Fruit fly (Drosophila melanogaster) whole organism, embryonic: ENCODE measurements around the gene Bet3.
A peak's percentile ranks its signal among the peaks of the same experiment; 100 is the strongest.

Source experiments
- CG10267 ChIP-seq: fragments of 200-800 bp; sonication (Bioruptor generic); optimal IDR thresholded peaks from 2 replicates; lab custom pipeline; 2018; ENCODE audit warnings: missing biosample characterization, mild to moderate bottlenecking, missing genetic modification characterization, moderate library complexity
- CG10431 ChIP-seq: fragments of 200-800 bp; sonication (Bioruptor generic); optimal IDR thresholded peaks from 3 replicates; lab custom pipeline; 2018; ENCODE audit warnings: missing biosample characterization, mild to moderate bottlenecking, missing genetic modification characterization
- CG11504 ChIP-seq: fragments of 200-800 bp; sonication (Bioruptor generic); optimal IDR thresholded peaks from 3 replicates; lab custom pipeline; 2019; ENCODE audit warnings: missing biosample characterization, mild to moderate bottlenecking, missing genetic modification characterization, moderate library complexity
- CG12219 ChIP-seq: fragments of 200-800 bp; sonication (Bioruptor generic); optimal IDR thresholded peaks from 3 replicates; lab custom pipeline; 2018; ENCODE audit warnings: missing biosample characterization, mild to moderate bottlenecking, missing genetic modification characterization
- CG12769 ChIP-seq: fragments of 200-800 bp; sonication (Bioruptor generic); optimal IDR thresholded peaks from 2 replicates; lab custom pipeline; 2019; ENCODE audit warnings: missing biosample characterization, mild to moderate bottlenecking, missing genetic modification characterization, moderate library complexity
- CG13894 ChIP-seq: fragments of 200-800 bp; sonication (Bioruptor generic); optimal IDR thresholded peaks from 3 replicates; lab custom pipeline; 2018; ENCODE audit warnings: missing biosample characterization, mild to moderate bottlenecking, missing genetic modification characterization, moderate library complexity
- CG14965 ChIP-seq: fragments of 200-800 bp; sonication (Bioruptor generic); optimal IDR thresholded peaks from 2 replicates; lab custom pipeline; 2016; ENCODE audit warnings: missing biosample characterization, missing genetic modification characterization, borderline replicate concordance
- CG17612 ChIP-seq: fragments of 200-800 bp; sonication (Bioruptor generic); IDR thresholded peaks from 2 replicates; pipeline ENCODE4 v1.3.6; 2022; ENCODE audit warnings: missing biosample characterization, missing genetic modification characterization
- CG2875 ChIP-seq: fragments of 200-800 bp; sonication (Bioruptor generic); optimal IDR thresholded peaks from 2 replicates; lab custom pipeline; 2017; ENCODE audit warnings: missing biosample characterization, mild to moderate bottlenecking, missing genetic modification characterization, missing genetic modification reagents
- CG30431 ChIP-seq: fragments of 200-800 bp; sonication (Bioruptor generic); optimal IDR thresholded peaks from 2 replicates; lab custom pipeline; 2017; ENCODE audit warnings: missing biosample characterization, missing genetic modification characterization
- CG34376 ChIP-seq: fragments of 200-800 bp; sonication (Bioruptor generic); optimal IDR thresholded peaks from 2 replicates; lab custom pipeline; 2018; ENCODE audit warnings: missing biosample characterization, mild to moderate bottlenecking, missing genetic modification characterization
- CG3995 ChIP-seq: fragments of 200-800 bp; sonication (Bioruptor generic); optimal IDR thresholded peaks from 3 replicates; lab custom pipeline; 2016; ENCODE audit warnings: missing biosample characterization, missing genetic modification characterization
- CG5245 ChIP-seq: fragments of 200-800 bp; sonication (Bioruptor generic); optimal IDR thresholded peaks from 3 replicates; lab custom pipeline; 2016; ENCODE audit warnings: missing biosample characterization, missing genetic modification characterization
- CG6689 ChIP-seq: fragments of 200-800 bp; sonication (Bioruptor generic); IDR thresholded peaks from 2 replicates; pipeline ENCODE4 v1.3.6; 2022; ENCODE audit warnings: missing biosample characterization, missing genetic modification characterization
- CG6791 ChIP-seq: fragments of 200-800 bp; sonication (Bioruptor generic); IDR thresholded peaks from 3 replicates; pipeline ENCODE4 v1.3.6; 2022; ENCODE audit warnings: missing biosample characterization, missing genetic modification characterization; ENCODE audit not compliant: partially characterized antibody
- CG7357 ChIP-seq: fragments of 200-800 bp; sonication (Bioruptor generic); IDR thresholded peaks from 3 replicates; pipeline ENCODE4 v1.3.6; 2022; ENCODE audit warnings: missing biosample characterization, missing genetic modification characterization
- CG7556 ChIP-seq: fragments of 200-800 bp; sonication (Bioruptor generic); optimal IDR thresholded peaks from 2 replicates; lab custom pipeline; 2017; ENCODE audit warnings: missing biosample characterization, mild to moderate bottlenecking, missing genetic modification characterization
- CG8281 ChIP-seq: fragments of 200-800 bp; sonication (Bioruptor generic); optimal IDR thresholded peaks from 2 replicates; lab custom pipeline; 2018; ENCODE audit warnings: missing biosample characterization, mild to moderate bottlenecking, missing genetic modification characterization, moderate library complexity
- CG9727 ChIP-seq: fragments of 200-800 bp; sonication (Bioruptor generic); optimal IDR thresholded peaks from 3 replicates; lab custom pipeline; 2017; ENCODE audit warnings: missing biosample characterization, mild to moderate bottlenecking, missing genetic modification characterization
- Dip2 ChIP-seq: fragments of 200-800 bp; sonication (Bioruptor generic); IDR thresholded peaks from 2 replicates; pipeline ENCODE4 v1.3.6; 2022; ENCODE audit warnings: missing biosample characterization, missing genetic modification characterization
- Doc3 ChIP-seq: fragments of 200-800 bp; sonication (Bioruptor generic); IDR thresholded peaks from 3 replicates; pipeline ENCODE4 v1.3.6; 2022; ENCODE audit warnings: missing biosample characterization, missing genetic modification characterization; ENCODE audit not compliant: partially characterized antibody
- E2f1 ChIP-seq: fragments of 200-800 bp; sonication (Bioruptor generic); IDR thresholded peaks from 2 replicates; pipeline ENCODE4 v1.3.6; 2022; ENCODE audit warnings: missing biosample characterization, missing genetic modification characterization
- GATAe ChIP-seq: fragments of 200-800 bp; sonication (Bioruptor generic); conservative IDR thresholded peaks from 2 replicates; pipeline ENCODE4 v1.3.6; 2022; ENCODE audit warnings: missing biosample characterization, missing genetic modification characterization
- HLH54F ChIP-seq: fragments of 200-800 bp; sonication (Bioruptor generic); optimal IDR thresholded peaks from 3 replicates; lab custom pipeline; 2016; ENCODE audit warnings: missing biosample characterization, missing genetic modification characterization
- Hr3 ChIP-seq: fragments of 200-800 bp; sonication (Bioruptor generic); optimal IDR thresholded peaks from 3 replicates; lab custom pipeline; 2016; ENCODE audit warnings: missing biosample characterization, missing genetic modification characterization
- Hr51 ChIP-seq, 2 experiments: fragments of 200-800 bp; sonication (Bioruptor generic); optimal IDR thresholded peaks; 2 replicates in 1 of 2; 3 replicates in 1 of 2; lab custom pipeline; 2016 to 2018; ENCODE audit warnings: missing biosample characterization in 2 of 2, missing genetic modification characterization in 2 of 2, mild to moderate bottlenecking in 1 of 2, moderate library complexity in 1 of 2
- Hsf ChIP-seq: fragments of 200-800 bp; sonication (Bioruptor generic); optimal IDR thresholded peaks from 3 replicates; lab custom pipeline; 2016; ENCODE audit warnings: missing biosample characterization, missing genetic modification characterization
- Myb ChIP-seq: fragments of 200-800 bp; sonication (Bioruptor generic); optimal IDR thresholded peaks from 2 replicates; lab custom pipeline; 2016; ENCODE audit warnings: missing biosample characterization, missing genetic modification characterization
- NC2β ChIP-seq: fragments of 200-800 bp; sonication (Bioruptor generic); optimal IDR thresholded peaks from 2 replicates; lab custom pipeline; 2016; ENCODE audit warnings: missing biosample characterization, missing genetic modification characterization
- Oli ChIP-seq: fragments of 200-800 bp; sonication (Bioruptor generic); optimal IDR thresholded peaks from 2 replicates; lab custom pipeline; 2018; ENCODE audit warnings: missing biosample characterization, mild to moderate bottlenecking, missing genetic modification characterization, moderate library complexity
- Sox100B ChIP-seq: fragments of 200-800 bp; sonication (Bioruptor generic); optimal IDR thresholded peaks from 3 replicates; lab custom pipeline; 2018; ENCODE audit warnings: missing biosample characterization, mild to moderate bottlenecking, missing genetic modification characterization
- ara ChIP-seq: fragments of 200-800 bp; sonication (Bioruptor generic); IDR thresholded peaks from 2 replicates; pipeline ENCODE4 v1.3.6; 2022; ENCODE audit warnings: missing biosample characterization, missing genetic modification characterization
- chn ChIP-seq: fragments of 200-800 bp; sonication (Bioruptor generic); optimal IDR thresholded peaks from 2 replicates; lab custom pipeline; 2016; ENCODE audit warnings: missing biosample characterization, missing genetic modification characterization
- crc ChIP-seq: fragments of 200-800 bp; sonication (Bioruptor generic); optimal IDR thresholded peaks from 2 replicates; lab custom pipeline; 2016; ENCODE audit warnings: missing biosample characterization, missing genetic modification characterization
- dan ChIP-seq: fragments of 200-800 bp; sonication (Bioruptor generic); IDR thresholded peaks from 2 replicates; pipeline ENCODE4 v1.3.6; 2022; ENCODE audit warnings: missing biosample characterization, missing genetic modification characterization
- disco-r ChIP-seq: fragments of 200-800 bp; sonication (Bioruptor generic); optimal IDR thresholded peaks from 2 replicates; lab custom pipeline; 2016; ENCODE audit warnings: missing biosample characterization, missing genetic modification characterization
- dm ChIP-seq: fragments of 200-800 bp; sonication (Bioruptor generic); optimal IDR thresholded peaks from 3 replicates; lab custom pipeline; 2016; ENCODE audit warnings: missing biosample characterization, missing genetic modification characterization
- ewg ChIP-seq: fragments of 200-800 bp; sonication (Bioruptor generic); optimal IDR thresholded peaks from 3 replicates; lab custom pipeline; 2017; ENCODE audit warnings: mild to moderate bottlenecking, missing biosample characterization, missing genetic modification reagents, missing genetic modification characterization
- her ChIP-seq: fragments of 200-800 bp; sonication (Bioruptor generic); optimal IDR thresholded peaks from 2 replicates; lab custom pipeline; 2016; ENCODE audit warnings: missing biosample characterization, missing genetic modification characterization
- lbe ChIP-seq: fragments of 200-800 bp; sonication (Bioruptor generic); optimal IDR thresholded peaks from 2 replicates; lab custom pipeline; 2016; ENCODE audit warnings: missing biosample characterization, mild to moderate bottlenecking, missing genetic modification characterization
- lov ChIP-seq, 2 experiments: fragments of 200-800 bp in 1 of 2; fragments of >200 bp in 1 of 2; sonication (Bioruptor generic) in 1 of 2; IDR thresholded peaks in 1 of 2; optimal IDR thresholded peaks in 1 of 2; 2 replicates in 1 of 2; 3 replicates in 1 of 2; pipeline versions ENCODE4 v1.3.6 to Lab custom; 2017 to 2022; ENCODE audit warnings: missing biosample characterization in 1 of 2, missing genetic modification characterization in 1 of 2
- odd ChIP-seq: fragments of 200-800 bp; sonication (Bioruptor generic); optimal IDR thresholded peaks from 2 replicates; lab custom pipeline; 2017; ENCODE audit warnings: missing biosample characterization, mild to moderate bottlenecking, missing genetic modification characterization
- otp ChIP-seq: fragments of 200-800 bp; sonication (Bioruptor generic); IDR thresholded peaks from 3 replicates; pipeline ENCODE4, ENCODE4 v1.3.6; 2022; ENCODE audit warnings: missing biosample characterization, missing genetic modification characterization
- pzg ChIP-seq: fragments of 200-800 bp; sonication (Bioruptor generic); optimal IDR thresholded peaks from 3 replicates; lab custom pipeline; 2018; ENCODE audit warnings: missing biosample characterization, mild to moderate bottlenecking, missing genetic modification characterization, moderate library complexity
- sqz ChIP-seq: fragments of 200-800 bp; sonication (Bioruptor generic); optimal IDR thresholded peaks from 3 replicates; lab custom pipeline; 2018; ENCODE audit warnings: missing biosample characterization, mild to moderate bottlenecking, missing genetic modification characterization
- tio ChIP-seq: fragments of 200-800 bp; sonication (Bioruptor generic); optimal IDR thresholded peaks from 2 replicates; lab custom pipeline; 2017; ENCODE audit warnings: missing biosample characterization, missing genetic modification characterization, inconsistent platforms
- tna ChIP-seq: fragments of 200-800 bp; sonication (Bioruptor generic); IDR thresholded peaks from 2 replicates; pipeline ENCODE4 v1.3.6; 2022; ENCODE audit warnings: missing biosample characterization, missing genetic modification characterization; ENCODE audit not compliant: partially characterized antibody
- tx ChIP-seq: fragments of 200-800 bp; sonication (Bioruptor generic); optimal IDR thresholded peaks from 2 replicates; lab custom pipeline; 2016; ENCODE audit warnings: missing biosample characterization, missing genetic modification characterization

Gene Bet3

DNA sequence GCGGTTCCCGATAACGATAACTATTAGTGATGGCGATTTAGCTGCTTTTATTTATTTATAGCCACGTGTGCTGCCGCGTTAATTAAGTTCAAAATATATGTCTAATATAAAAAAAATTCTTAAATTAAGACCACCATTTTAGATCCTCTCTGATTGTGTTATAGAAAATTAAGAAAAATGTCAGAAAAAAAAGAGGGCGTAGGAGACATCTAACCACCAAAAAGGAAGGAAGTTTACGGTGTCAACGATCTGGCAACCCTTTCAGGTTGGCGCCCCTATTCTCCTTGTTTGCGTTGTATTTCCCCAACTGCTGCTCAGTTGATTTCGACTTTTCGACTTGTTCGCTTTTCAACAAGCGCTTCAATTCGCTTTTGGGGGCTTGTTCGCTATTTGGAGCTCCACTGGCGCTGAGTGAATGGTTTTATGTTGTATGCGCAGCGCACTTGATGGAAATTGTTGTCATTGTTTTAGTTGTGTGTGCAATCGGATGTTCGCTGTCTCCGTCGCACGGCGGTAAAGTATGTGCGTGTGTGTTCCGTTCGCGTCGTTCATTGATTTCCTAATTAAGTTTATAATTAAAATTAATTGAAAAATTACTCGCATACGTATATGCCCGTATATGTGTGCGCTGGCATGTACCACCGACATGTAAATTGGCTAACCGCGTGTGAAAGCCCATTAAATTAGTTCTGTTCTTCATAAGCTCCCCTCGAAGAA is 18.9 kb upstream of the Bet3 start, which contains the start of the genes CG3434 and CG44838 (continued):
- TF ChIP-seq tio (GFP tag; lab: Kevin White, UChicago) (peak; percentile 70), Hr51 (GFP tag; optimal IDR thresholded peaks at IDR 0.05; lab: Kevin White, UChicago) (peak; percentile 66 to 81), dm (peak; percentile 75), CG14965 (GFP tag; lab: Kevin White, UChicago) (no peak), chn (GFP tag; lab: Kevin White, UChicago) (peak; percentile 78), Doc3 (GFP tag; lab: Robert Waterston, UW) (no peak), pzg (peak; percentile 48), CG17612 (GFP tag; lab: Robert Waterston, UW) (no peak), ara (GFP tag; lab: Robert Waterston, UW) (peak; percentile 65), HLH54F (peak; percentile 69), ewg (peak; percentile 69), CG11504 (tag; lab: Kevin White, UChicago) (peak; percentile 79), CG10431 (peak; percentile 3), NC2β (peak; percentile 73), her (GFP tag; lab: Kevin White, UChicago) (no peak), CG7357 (peak; percentile 44; the same call in 1 of the 3 replicates), CG7556 (GFP tag; lab: Kevin White, UChicago) (peak; percentile 72), CG13894 (peak; percentile 85), Dip2 (no peak), CG6791 (no peak), CG9727 (GFP tag; lab: Kevin White, UChicago) (peak; percentile 86), otp (GFP tag; lab: Robert Waterston, UW) (peak; percentile 72; the same call in 2 of the 3 replicates), Hr3 (peak; percentile 82), Sox100B (GFP tag; lab: Kevin White, UChicago) (peak; percentile 71), CG34376 (GFP tag; lab: Kevin White, UChicago) (peak; percentile 70), CG30431 (peak; percentile 41), dan (no peak), CG8281 (peak; percentile 47), CG2875 (peak; percentile 45), tna (GFP tag; lab: Robert Waterston, UW) (no peak), CG6689 (GFP tag; lab: Robert Waterston, UW) (peak; percentile 73), disco-r (no peak), crc (GFP tag; lab: Kevin White, UChicago) (peak; percentile 39), GATAe (GFP tag; lab: Robert Waterston, UW) (no peak), Myb (GFP tag; lab: Kevin White, UChicago) (peak; percentile 60), Hsf (GFP tag; lab: Kevin White, UChicago) (peak; percentile 83), lov (optimal IDR thresholded peaks at IDR 0.05; lab: Kevin White, UChicago) (no peak), lov (GFP tag; IDR thresholded peaks at IDR 0.05; lab: Robert Waterston, UW) (0 out of 3 replicates have a peak, but pooled peaks have one; percentile 35), odd (GFP tag; lab: Kevin White, UChicago) (peak; percentile 44), E2f1 (peak; percentile 73), tx (GFP tag; lab: Kevin White, UChicago) (peak; percentile 62), CG12769 (tag; lab: Kevin White, UChicago) (peak; percentile 40), sqz (GFP tag; lab: Kevin White, UChicago) (peak; percentile 65), CG12219 (GFP tag; lab: Kevin White, UChicago) (peak; percentile 29), CG5245 (peak; percentile 76), lbe (GFP tag; lab: Kevin White, UChicago) (peak; percentile 47), CG10267 (tag; lab: Kevin White, UChicago) (peak; percentile 82), CG3995 (GFP tag; lab: Kevin White, UChicago) (peak; percentile 29), Oli (peak; percentile 73)
